Worm (Caenorhabditis elegans) whole organism, L1 larva: Measurements from ENCODE around the gene sds-22.

Experiments used
- lin-15B ChIP-seq: fragments of 150-350 bp; sonication (generic microtip); optimal IDR thresholded peaks from 3 replicates; lab custom pipeline; 2014; ENCODE audit warnings: missing biosample characterization, missing genetic modification characterization
- nhr-12 ChIP-seq: sonication (generic microtip); optimal IDR thresholded peaks from 2 replicates; lab custom pipeline; 2017; ENCODE audit warnings: missing biosample characterization, missing genetic modification characterization
- ztf-11 ChIP-seq, 2 experiments: sonication (generic microtip); optimal IDR thresholded peaks; 2 replicates each; lab custom pipeline; 2016 to 2017; ENCODE audit warnings: missing genetic modification characterization in 2 of 2, missing biosample characterization in 1 of 2, missing compliant biosample characterization in 1 of 2

DNA sequence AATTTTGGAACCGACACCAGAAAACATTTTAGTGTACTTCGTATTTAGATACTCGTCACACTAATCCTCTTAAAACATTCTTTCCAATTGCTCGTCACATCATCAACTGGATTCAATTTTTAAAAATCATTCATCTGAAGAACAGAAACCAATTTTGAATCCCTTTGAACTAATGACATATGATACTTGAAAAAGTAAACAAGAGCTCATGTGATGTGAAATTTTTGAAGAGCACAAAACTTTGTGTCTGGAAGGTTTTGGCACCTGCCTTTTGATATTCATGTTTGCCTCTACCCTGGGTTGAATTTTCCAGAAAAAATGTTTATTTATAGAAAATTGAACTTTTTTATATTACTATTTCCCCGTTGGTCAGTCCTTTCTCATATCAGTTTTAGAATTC lies 30.6 kb downstream of the sds-22 start:
- no peak for TF ChIP-seq nhr-12
- no peak for TF ChIP-seq ztf-11 (tag; optimal IDR thresholded peaks at IDR 0.05; lab: Kevin White, UChicago)
- TF ChIP-seq lin-15B (tag; lab: Kevin White, UChicago) = no peak
